Fruit fly (Drosophila melanogaster) whole organism, prepupa: ENCODE data around the gene CG13784.

Experiments
- CG10631 ChIP-seq: fragments of 200-800 bp; sonication (Bioruptor generic); optimal IDR thresholded peaks from 2 replicates; lab custom pipeline; 2016; ENCODE audit warnings: missing biosample characterization, missing genetic modification characterization
- CG8319 ChIP-seq: fragments of 200-800 bp; sonication (Bioruptor generic); optimal IDR thresholded peaks from 3 replicates; lab custom pipeline; 2016; ENCODE audit warnings: missing biosample characterization, missing genetic modification characterization

DNA sequence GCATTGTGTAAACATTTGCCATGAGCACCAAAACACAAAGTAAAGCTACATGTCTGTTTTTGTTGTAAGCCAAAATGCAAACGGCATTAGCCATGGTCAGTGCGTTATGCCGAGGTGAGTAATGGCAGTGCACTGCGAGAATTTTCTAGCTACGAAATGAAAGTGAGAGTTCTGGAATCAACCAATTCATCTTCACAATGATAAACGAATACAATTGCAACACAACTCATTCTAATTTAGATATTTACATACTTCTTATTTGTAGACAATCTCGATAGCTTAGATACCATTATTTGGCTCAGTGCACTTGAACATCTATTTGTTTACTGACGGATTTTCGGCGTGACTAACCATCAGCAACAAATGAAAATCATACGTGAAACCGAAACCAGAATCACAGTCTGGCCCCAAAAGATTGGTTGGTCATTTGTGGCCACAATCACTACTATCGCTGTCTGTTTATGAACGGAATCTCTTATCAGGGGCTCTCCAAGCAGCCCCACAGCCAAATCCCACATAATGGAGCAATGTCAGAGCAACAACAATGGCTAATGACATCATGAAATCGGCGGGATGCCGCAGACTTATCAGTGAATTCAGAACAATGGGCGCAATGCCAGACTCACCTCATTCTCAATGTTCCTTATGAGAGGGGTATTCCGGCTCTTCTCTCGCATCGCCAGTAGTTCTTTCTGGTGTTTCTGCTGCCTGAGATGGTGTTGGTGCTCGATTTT is 64.8 kb downstream of the CG13784 start:
- TF ChIP-seq CG10631 (no peak), CG8319 (no peak)
